Fruit fly (Drosophila melanogaster): ENCODE measurements around the gene CenG1A.
A peak's percentile ranks its signal among the peaks of the same experiment; 100 is the strongest.

- TF ChIP-seq p53 (GFP tag; optimal IDR thresholded peaks at IDR 0.05) (peak; percentile 93), usp (GFP tag; optimal IDR thresholded peaks at IDR 0.05) (no peak), cwo (GFP tag; optimal IDR thresholded peaks at IDR 0.05) (peak; percentile 49), amos (GFP tag; IDR thresholded peaks at IDR 0.05; ENCODE audit: partially characterized antibody) (peak; percentile 90), btn (GFP tag; optimal IDR thresholded peaks at IDR 0.05) (peak; percentile 82), CG11247 (GFP tag; IDR thresholded peaks at IDR 0.05) (peak; percentile 96), zf30C (GFP tag; optimal IDR thresholded peaks at IDR 0.05) (peak; percentile 12), Fer3 (tag; optimal IDR thresholded peaks at IDR 0.05) (peak; percentile 82)
Observed at dm6 chr2L:13904331-13904911, 69.1 kb downstream of the CenG1A start, which contains the start of gene Smg5.

All from whole organism, embryonic.